Fruit fly (Drosophila melanogaster): ENCODE measurements around the gene CG17219.

dm6 chr2L:3009438-3009837 lies 19.6 kb upstream of the CG17219 start:
- no peak for TF ChIP-seq Blimp-1 (GFP tag; optimal IDR thresholded peaks at IDR 0.05)
- TF ChIP-seq CG16779 (tag; optimal IDR thresholded peaks at IDR 0.05): no peak
- no peak for TF ChIP-seq CG7368 (GFP tag; optimal IDR thresholded peaks at IDR 0.05)
- no peak for TF ChIP-seq Hr39 (GFP tag; optimal IDR thresholded peaks at IDR 0.05)
- TF ChIP-seq Met (GFP tag; optimal IDR thresholded peaks at IDR 0.05): no peak
- no peak for TF ChIP-seq svp (GFP tag)
- no peak for TF ChIP-seq CG8319 (GFP tag; optimal IDR thresholded peaks at IDR 0.05)
- TF ChIP-seq OdsH (GFP tag; optimal IDR thresholded peaks at IDR 0.05): no peak
